Fruit fly (Drosophila melanogaster) whole organism, pupa: ENCODE measurements around the gene nrv2.

ENCODE experiments used
- CG10348 ChIP-seq: fragments of 200-800 bp; sonication (Bioruptor generic); IDR thresholded peaks from 2 replicates; pipeline ENCODE4 v1.3.6; 2022; ENCODE audit warnings: missing biosample characterization, missing genetic modification characterization
- CG12605 ChIP-seq: fragments of 200-800 bp; sonication (Bioruptor generic); IDR thresholded peaks from 2 replicates; pipeline ENCODE4 v1.3.6; 2022; ENCODE audit warnings: missing biosample characterization, missing genetic modification characterization
- CG13204 ChIP-seq: fragments of 200-800 bp; sonication (Bioruptor generic); optimal IDR thresholded peaks from 2 replicates; lab custom pipeline; 2018; ENCODE audit warnings: missing biosample characterization, mild to moderate bottlenecking, missing genetic modification characterization, moderate library complexity
- CG14655 ChIP-seq: fragments of 200-800 bp; sonication (Bioruptor generic); optimal IDR thresholded peaks from 3 replicates; lab custom pipeline; 2017; ENCODE audit warnings: mild to moderate bottlenecking, missing biosample characterization, missing genetic modification reagents, missing genetic modification characterization
- CG15710 ChIP-seq: fragments of 200-800 bp; sonication (Bioruptor generic); optimal IDR thresholded peaks from 2 replicates; lab custom pipeline; 2018; ENCODE audit warnings: missing biosample characterization, mild to moderate bottlenecking, missing genetic modification characterization, moderate library complexity
- CG17806 ChIP-seq: fragments of 200-800 bp; sonication (Bioruptor generic); optimal IDR thresholded peaks from 2 replicates; lab custom pipeline; 2018; ENCODE audit warnings: missing biosample characterization, mild to moderate bottlenecking, missing genetic modification characterization, moderate library complexity
- CG32121 ChIP-seq: fragments of 200-800 bp; sonication (Bioruptor generic); IDR thresholded peaks from 2 replicates; pipeline ENCODE4 v1.3.6; 2022; ENCODE audit warnings: missing biosample characterization, missing genetic modification characterization
- CG34367 ChIP-seq: fragments of 200-800 bp; sonication (Bioruptor generic); optimal IDR thresholded peaks from 2 replicates; lab custom pipeline; 2018; ENCODE audit warnings: missing biosample characterization, mild to moderate bottlenecking, missing genetic modification characterization
- CG4496 ChIP-seq: fragments of 200-800 bp; sonication (Bioruptor generic); IDR thresholded peaks from 3 replicates; pipeline ENCODE4 v1.3.6; 2022; ENCODE audit warnings: missing biosample characterization, missing genetic modification characterization
- CG8159 ChIP-seq: fragments of 200-800 bp; sonication (Bioruptor generic); optimal IDR thresholded peaks from 3 replicates; lab custom pipeline; 2018; ENCODE audit warnings: missing biosample characterization, mild to moderate bottlenecking, missing genetic modification characterization, moderate library complexity
- CG8301 ChIP-seq: fragments of 200-800 bp; sonication (Bioruptor generic); optimal IDR thresholded peaks from 2 replicates; lab custom pipeline; 2018; ENCODE audit warnings: missing biosample characterization, mild to moderate bottlenecking, missing genetic modification characterization
- CG9948 ChIP-seq: fragments of 200-800 bp; sonication (Bioruptor generic); optimal IDR thresholded peaks from 2 replicates; lab custom pipeline; 2018; ENCODE audit warnings: missing biosample characterization, mild to moderate bottlenecking, missing genetic modification characterization, moderate library complexity
- D1 ChIP-seq: fragments of 200-800 bp; sonication (Bioruptor generic); optimal IDR thresholded peaks from 2 replicates; lab custom pipeline; 2018; ENCODE audit warnings: missing biosample characterization, mild to moderate bottlenecking, missing genetic modification characterization, moderate library complexity
- EcR ChIP-seq: fragments of 200-800 bp; sonication (Bioruptor generic); optimal IDR thresholded peaks from 3 replicates; lab custom pipeline; 2019; ENCODE audit warnings: missing biosample characterization, missing genetic modification characterization, mild to moderate bottlenecking, moderate library complexity, missing genetic modification reagents
- Ets98B ChIP-seq: fragments of 200-800 bp; sonication (Bioruptor generic); IDR thresholded peaks from 2 replicates; pipeline ENCODE4 v1.3.6; 2022; ENCODE audit warnings: missing biosample characterization, missing genetic modification characterization
- Pif1A ChIP-seq: fragments of 200-800 bp; sonication (Bioruptor generic); optimal IDR thresholded peaks from 3 replicates; lab custom pipeline; 2016; ENCODE audit warnings: missing biosample characterization, missing genetic modification characterization
- Pif1B ChIP-seq: fragments of 200-800 bp; sonication (Bioruptor generic); optimal IDR thresholded peaks from 3 replicates; lab custom pipeline; 2016; ENCODE audit warnings: missing biosample characterization, missing genetic modification characterization
- Snoo ChIP-seq: fragments of 200-800 bp; sonication (Bioruptor generic); optimal IDR thresholded peaks from 3 replicates; lab custom pipeline; 2017; ENCODE audit warnings: missing biosample characterization, mild to moderate bottlenecking, missing genetic modification characterization, inconsistent platforms
- fd96Ca ChIP-seq: fragments of 200-800 bp; sonication (Bioruptor generic); IDR thresholded peaks from 3 replicates; pipeline ENCODE4 v1.3.6; 2022; ENCODE audit warnings: missing biosample characterization, missing genetic modification characterization
- gl ChIP-seq: fragments of 200-800 bp; sonication (Bioruptor generic); optimal IDR thresholded peaks from 2 replicates; lab custom pipeline; 2018; ENCODE audit warnings: missing biosample characterization, mild to moderate bottlenecking, missing genetic modification characterization
- rn ChIP-seq: fragments of 200-800 bp; sonication (Bioruptor generic); IDR thresholded peaks from 2 replicates; pipeline ENCODE4 v1.3.6; 2022; ENCODE audit warnings: missing biosample characterization, missing genetic modification characterization

Gene nrv2

dm6 chr2L:6798762-6799246 lies at the start of gene nrv2, which contains the start of gene CG43610:
Gene nrv2, minus strand, starts transcription at chr2L:6798862.
Gene CG43610, plus strand, starts transcription at chr2L:6799196.
- no peak for TF ChIP-seq CG34367 (tag; lab: Kevin White, UChicago)

- TF ChIP-seq CG4496 (no peak), Ets98B (GFP tag; lab: Robert Waterston, UW) (no peak), CG8301 (tag; lab: Kevin White, UChicago) (no peak), CG34367 (tag; lab: Kevin White, UChicago) (no peak), CG14655 (GFP tag; lab: Kevin White, UChicago) (no peak), CG17806 (tag; lab: Kevin White, UChicago) (no peak), rn (GFP tag; lab: Robert Waterston, UW) (no peak)
These were observed 44.8 kb upstream of the nrv2 start for dm6 chr2L:6843434-6843833.

- TF ChIP-seq CG4496 (no peak), CG8159 (tag; lab: Kevin White, UChicago) (peak; percentile 21)
- TF ChIP-seq, all 21 proteins: peak for 1
These were observed 42.7 kb upstream of the nrv2 start for dm6 chr2L:6841349-6841748.

dm6 chr2L:6837829-6838228 lies 39.2 kb upstream of the nrv2 start:
- TF ChIP-seq CG9948 (tag; lab: Kevin White, UChicago), result no peak
- TF ChIP-seq CG34367 (tag; lab: Kevin White, UChicago), result no peak
- TF ChIP-seq EcR, result no peak
- no peak for TF ChIP-seq CG8301 (tag; lab: Kevin White, UChicago)
- TF ChIP-seq CG4496, result no peak
- TF ChIP-seq, all 21 proteins: peak for 0

dm6 chr2L:6836114-6836513 lies 37.5 kb upstream of the nrv2 start:
- TF ChIP-seq CG34367 (tag; lab: Kevin White, UChicago), result no peak
- TF ChIP-seq CG10348 (GFP tag; lab: Robert Waterston, UW), result no peak
- TF ChIP-seq CG9948 (tag; lab: Kevin White, UChicago), result no peak
- TF ChIP-seq rn (GFP tag; lab: Robert Waterston, UW), result no peak
- TF ChIP-seq EcR, result no peak
- no peak for TF ChIP-seq CG13204 (GFP tag; lab: Kevin White, UChicago)
- no peak for TF ChIP-seq CG8301 (tag; lab: Kevin White, UChicago)
- TF ChIP-seq CG8159 (tag; lab: Kevin White, UChicago), result no peak
- no peak for TF ChIP-seq Ets98B (GFP tag; lab: Robert Waterston, UW)
- TF ChIP-seq CG15710 (tag; lab: Kevin White, UChicago), result no peak
- no peak for TF ChIP-seq CG4496
- no peak for TF ChIP-seq gl
- no peak for TF ChIP-seq Pif1B (GFP tag; lab: Kevin White, UChicago)
- TF ChIP-seq D1, result no peak
- no peak for TF ChIP-seq Pif1A (GFP tag; lab: Kevin White, UChicago)

dm6 chr2L:6833661-6834073 lies 35.0 kb upstream of the nrv2 start:
- no peak for TF ChIP-seq CG14655 (GFP tag; lab: Kevin White, UChicago)
- TF ChIP-seq CG10348 (GFP tag; lab: Robert Waterston, UW), result no peak
- TF ChIP-seq Pif1B (GFP tag; lab: Kevin White, UChicago), result no peak
- no peak for TF ChIP-seq CG17806 (tag; lab: Kevin White, UChicago)
- TF ChIP-seq CG8159 (tag; lab: Kevin White, UChicago), result no peak
- no peak for TF ChIP-seq rn (GFP tag; lab: Robert Waterston, UW)
- TF ChIP-seq fd96Ca (GFP tag; lab: Robert Waterston, UW), result no peak

- TF ChIP-seq CG10348 (GFP tag; lab: Robert Waterston, UW) (no peak), gl (no peak), CG8301 (tag; lab: Kevin White, UChicago) (no peak), Pif1A (GFP tag; lab: Kevin White, UChicago) (no peak), D1 (no peak), CG15710 (tag; lab: Kevin White, UChicago) (peak; percentile 4), CG34367 (tag; lab: Kevin White, UChicago) (no peak), Snoo (tag; lab: Kevin White, UChicago) (no peak), CG12605 (GFP tag; lab: Robert Waterston, UW) (no peak), CG14655 (GFP tag; lab: Kevin White, UChicago) (peak; percentile 25), fd96Ca (GFP tag; lab: Robert Waterston, UW) (no peak), rn (GFP tag; lab: Robert Waterston, UW) (no peak), CG32121 (GFP tag; lab: Robert Waterston, UW) (no peak), CG4496 (no peak), CG17806 (tag; lab: Kevin White, UChicago) (no peak), Pif1B (GFP tag; lab: Kevin White, UChicago) (no peak), Ets98B (GFP tag; lab: Robert Waterston, UW) (no peak), CG9948 (tag; lab: Kevin White, UChicago) (no peak), CG8159 (tag; lab: Kevin White, UChicago) (peak; percentile 46), CG13204 (GFP tag; lab: Kevin White, UChicago) (no peak)
These were observed 31.6 kb upstream of the nrv2 start for dm6 chr2L:6830264-6830729.
